Fruit fly (Drosophila melanogaster) whole organism, wandering third instar larva: ENCODE results near the gene SP555.

Experiments
- Abd-B ChIP-seq: fragments of >200 bp; optimal IDR thresholded peaks from 2 replicates; lab custom pipeline; 2017; ENCODE audit warnings: missing biosample characterization, missing genetic modification characterization
- CG32264 ChIP-seq: fragments of 200-800 bp; sonication (Bioruptor generic); optimal IDR thresholded peaks from 2 replicates; lab custom pipeline; 2016; ENCODE audit warnings: missing biosample characterization, missing genetic modification characterization
- Hr78 ChIP-seq: fragments of >200 bp; optimal IDR thresholded peaks from 2 replicates; lab custom pipeline; 2017; ENCODE audit warnings: missing biosample characterization, missing genetic modification characterization
- Mio ChIP-seq: sonication (Bioruptor generic); optimal IDR thresholded peaks from 2 replicates; lab custom pipeline; 2016; ENCODE audit warnings: missing biosample characterization, missing genetic modification characterization
- OdsH ChIP-seq: fragments of 200-800 bp; sonication (Bioruptor generic); optimal IDR thresholded peaks from 2 replicates; lab custom pipeline; 2016; ENCODE audit warnings: missing biosample characterization, mild to moderate bottlenecking, missing genetic modification characterization
- fru ChIP-seq: fragments of 200-800 bp; sonication (Bioruptor generic); optimal IDR thresholded peaks from 3 replicates; lab custom pipeline; 2016; ENCODE audit warnings: missing biosample characterization, mild to moderate bottlenecking, missing genetic modification characterization
- h ChIP-seq: fragments of 200-800 bp; sonication (Bioruptor generic); optimal IDR thresholded peaks from 3 replicates; lab custom pipeline; 2016; ENCODE audit warnings: missing biosample characterization, mild to moderate bottlenecking, missing genetic modification characterization
- lola ChIP-seq: fragments of >200 bp; optimal IDR thresholded peaks from 2 replicates; lab custom pipeline; 2017; ENCODE audit warnings: missing biosample characterization, missing genetic modification characterization
- pan ChIP-seq: fragments of >200 bp; optimal IDR thresholded peaks from 2 replicates; lab custom pipeline; 2017
- rgr ChIP-seq: fragments of 200-800 bp; sonication (Bioruptor generic); optimal IDR thresholded peaks from 3 replicates; lab custom pipeline; 2016; ENCODE audit warnings: missing biosample characterization, mild to moderate bottlenecking, missing genetic modification characterization
- sv ChIP-seq: fragments of 200-800 bp; sonication (Bioruptor generic); optimal IDR thresholded peaks from 3 replicates; lab custom pipeline; 2016; ENCODE audit warnings: missing biosample characterization, missing genetic modification characterization
- tai ChIP-seq: sonication (Bioruptor generic); optimal IDR thresholded peaks from 2 replicates; lab custom pipeline; 2016; ENCODE audit warnings: missing biosample characterization, missing genetic modification characterization
- usp ChIP-seq: fragments of >200 bp; optimal IDR thresholded peaks from 2 replicates; lab custom pipeline; 2017; ENCODE audit warnings: missing biosample characterization, missing genetic modification characterization

dm6 chr2L:5049974-5050373 lies 12.5 kb downstream of the SP555 start:
- TF ChIP-seq fru (GFP tag; lab: Kevin White, UChicago) (no peak), Abd-B (GFP tag; lab: Kevin White, UChicago) (no peak), h (GFP tag; lab: Kevin White, UChicago) (no peak), usp (GFP tag; lab: Kevin White, UChicago) (no peak), rgr (GFP tag; lab: Kevin White, UChicago) (no peak), lola (GFP tag; lab: Kevin White, UChicago) (no peak), tai (no peak), sv (GFP tag; lab: Kevin White, UChicago) (no peak), Mio (no peak), CG32264 (no peak), Hr78 (GFP tag; lab: Kevin White, UChicago) (no peak), OdsH (GFP tag; lab: Kevin White, UChicago) (no peak), pan (lab: Kevin White, UChicago) (no peak)
